Fruit fly (Drosophila melanogaster): ENCODE results near the gene CG17129.

Gene CG17129

dm6 chr3L:634319-635015 lies 45.7 kb downstream of the CG17129 start (continued):
- TF ChIP-seq CG2202 (tag; optimal IDR thresholded peaks at IDR 0.05) (peak; percentile 91), CG8924 (tag; optimal IDR thresholded peaks at IDR 0.05) (peak; percentile 91), CG2120 (GFP tag; optimal IDR thresholded peaks at IDR 0.05) (peak; percentile 60), emc (GFP tag; optimal IDR thresholded peaks at IDR 0.05) (peak; percentile 60), sens-2 (GFP tag; IDR thresholded peaks at IDR 0.05) (peak; percentile 90), CG17328 (GFP tag; IDR thresholded peaks at IDR 0.05) (peak; percentile 96), Nf-YA (GFP tag; IDR thresholded peaks at IDR 0.05) (peak; percentile 87), CG13424 (tag; optimal IDR thresholded peaks at IDR 0.05) (peak; percentile 93), nom (GFP tag; optimal IDR thresholded peaks at IDR 0.05) (peak; percentile 29), CG14965 (GFP tag; optimal IDR thresholded peaks at IDR 0.05; ENCODE audit: borderline replicate concordance) (peak; percentile 78), CG30431 (GFP tag; optimal IDR thresholded peaks at IDR 0.05) (peak; percentile 91), mld (GFP tag; IDR thresholded peaks at IDR 0.05; ENCODE audit: partially characterized antibody) (no peak), CG33557 (GFP tag; optimal IDR thresholded peaks at IDR 0.05) (peak; percentile 94), Fer3 (tag; optimal IDR thresholded peaks at IDR 0.05) (peak; percentile 79), CG9727 (GFP tag; optimal IDR thresholded peaks at IDR 0.05) (peak; percentile 94), hkb (optimal IDR thresholded peaks at IDR 0.05) (no peak), hkb (GFP tag; IDR thresholded peaks at IDR 0.05) (peak; percentile 90), CG6654 (GFP tag; optimal IDR thresholded peaks at IDR 0.05) (peak; percentile 75), ash1 (GFP tag; optimal IDR thresholded peaks at IDR 0.05) (no peak), Spps (tag; optimal IDR thresholded peaks at IDR 0.05) (peak; percentile 89), crp (GFP tag; optimal IDR thresholded peaks at IDR 0.05) (peak in 1 of 2 experiments; percentile 56), gce (GFP tag; IDR thresholded peaks at IDR 0.05) (peak; percentile 92), Ravus (GFP tag; IDR thresholded peaks at IDR 0.05) (peak; percentile 48), Sry-β (GFP tag; optimal IDR thresholded peaks at IDR 0.05) (peak; percentile 58), CG8765 (GFP tag; IDR thresholded peaks at IDR 0.05) (peak; percentile 90), NK7.1 (GFP tag; optimal IDR thresholded peaks at IDR 0.05) (peak; percentile 76), fd102C (GFP tag; optimal IDR thresholded peaks at IDR 0.05) (peak; percentile 90), CG16779 (GFP tag; IDR thresholded peaks at IDR 0.05) (0 out of 2 replicates have a peak, but pooled peaks have one; percentile 29), crol (GFP tag; IDR thresholded peaks at IDR 0.05) (no peak; the same call in 1 of the 2 replicates), CG10366 (GFP tag; IDR thresholded peaks at IDR 0.05) (peak; percentile 91), CG4360 (GFP tag; IDR thresholded peaks at IDR 0.05) (peak; percentile 71), CG3281 (GFP tag; optimal IDR thresholded peaks at IDR 0.05) (peak; percentile 75), Max (GFP tag; optimal IDR thresholded peaks at IDR 0.05) (peak; percentile 76), Meics (GFP tag; optimal IDR thresholded peaks at IDR 0.05) (peak; percentile 78), CG34224 (GFP tag; IDR thresholded peaks at IDR 0.05; ENCODE audit: partially characterized antibody) (no peak), Blimp-1 (GFP tag; optimal IDR thresholded peaks at IDR 0.05) (peak; percentile 94), CG15073 (GFP tag; optimal IDR thresholded peaks at IDR 0.05) (peak; percentile 77), CG2875 (GFP tag; optimal IDR thresholded peaks at IDR 0.05) (peak; percentile 90), gt (GFP tag; IDR thresholded peaks at IDR 0.05) (peak; percentile 82), CG14014 (GFP tag; IDR thresholded peaks at IDR 0.05) (peak; percentile 77), NC2β (GFP tag; optimal IDR thresholded peaks at IDR 0.05) (peak; percentile 91), amos (GFP tag; IDR thresholded peaks at IDR 0.05; ENCODE audit: partially characterized antibody) (no peak), CG9876 (GFP tag; optimal IDR thresholded peaks at IDR 0.05) (peak; percentile 88), pum (GFP tag; optimal IDR thresholded peaks at IDR 0.05) (peak; percentile 95), crc (GFP tag; optimal IDR thresholded peaks at IDR 0.05) (peak; percentile 92), Ptx1 (GFP tag; IDR thresholded peaks at IDR 0.05) (peak; percentile 89), CG6175 (GFP tag; IDR thresholded peaks at IDR 0.05) (peak; percentile 75; the same call in 2 of the 3 replicates), pfk (GFP tag; optimal IDR thresholded peaks at IDR 0.05) (no peak), Atf3 (GFP tag; optimal IDR thresholded peaks at IDR 0.05) (peak; percentile 93)
